Fruit fly (Drosophila melanogaster) whole organism, wandering third instar larva: Measurements from ENCODE around the gene CG12084.
A peak's percentile ranks its signal among the peaks of the same experiment; 100 is the strongest.

Source experiments
- Abd-B ChIP-seq: fragments of >200 bp; optimal IDR thresholded peaks from 2 replicates; lab custom pipeline; 2017; ENCODE audit warnings: missing biosample characterization, missing genetic modification characterization
- CG32264 ChIP-seq: fragments of 200-800 bp; sonication (Bioruptor generic); optimal IDR thresholded peaks from 2 replicates; lab custom pipeline; 2016; ENCODE audit warnings: missing biosample characterization, missing genetic modification characterization
- CG9705 ChIP-seq: fragments of 200-800 bp; sonication (Bioruptor generic); optimal IDR thresholded peaks from 2 replicates; lab custom pipeline; 2018; ENCODE audit warnings: missing biosample characterization, mild to moderate bottlenecking, missing genetic modification characterization
- CrebA ChIP-seq: fragments of 200-800 bp; sonication (Bioruptor generic); optimal IDR thresholded peaks from 2 replicates; lab custom pipeline; 2016; ENCODE audit warnings: missing biosample characterization, mild to moderate bottlenecking, missing genetic modification characterization, borderline replicate concordance
- Dfd ChIP-seq: fragments of >200 bp; optimal IDR thresholded peaks from 2 replicates; lab custom pipeline; 2017; ENCODE audit warnings: missing biosample characterization, missing genetic modification characterization
- Dif ChIP-seq: fragments of 200-275, 200-300 bp; sonication (Bioruptor generic); optimal IDR thresholded peaks from 2 replicates; lab custom pipeline; 2018; ENCODE audit warnings: missing biosample characterization, missing genetic modification characterization; ENCODE audit not compliant: partially characterized antibody
- GATAd ChIP-seq: sonication (Bioruptor generic); optimal IDR thresholded peaks from 2 replicates; lab custom pipeline; 2016; ENCODE audit warnings: missing biosample characterization, missing genetic modification characterization
- HLH106 ChIP-seq: fragments of 200-800 bp; optimal IDR thresholded peaks from 3 replicates; lab custom pipeline; 2019; ENCODE audit warnings: missing biosample characterization, mild to moderate bottlenecking, missing genetic modification characterization, moderate library complexity
- Hnf4 ChIP-seq: fragments of 200-800 bp; sonication (Bioruptor generic); optimal IDR thresholded peaks from 2 replicates; lab custom pipeline; 2016; ENCODE audit warnings: missing biosample characterization, mild to moderate bottlenecking, missing genetic modification characterization
- Hr78 ChIP-seq: fragments of >200 bp; optimal IDR thresholded peaks from 2 replicates; lab custom pipeline; 2017; ENCODE audit warnings: missing biosample characterization, missing genetic modification characterization
- Hr83 ChIP-seq: fragments of 200-300 bp; sonication (Bioruptor generic); optimal IDR thresholded peaks from 2 replicates; lab custom pipeline; 2016; ENCODE audit warnings: missing biosample characterization, mild to moderate bottlenecking, missing genetic modification characterization, moderate library complexity; ENCODE audit not compliant: poor library complexity, severe bottlenecking
- Jra ChIP-seq: sonication (Bioruptor generic); optimal IDR thresholded peaks from 2 replicates; lab custom pipeline; 2016; ENCODE audit warnings: missing biosample characterization, missing genetic modification characterization
- Mio ChIP-seq: sonication (Bioruptor generic); optimal IDR thresholded peaks from 2 replicates; lab custom pipeline; 2016; ENCODE audit warnings: missing biosample characterization, missing genetic modification characterization
- Myc ChIP-seq: fragments of >200 bp; optimal IDR thresholded peaks from 2 replicates; lab custom pipeline; 2017
- N ChIP-seq: fragments of >200 bp; optimal IDR thresholded peaks from 2 replicates; lab custom pipeline; 2018; ENCODE audit warnings: missing biosample characterization, missing external identifiers, missing genetic modification characterization
- OdsH ChIP-seq: fragments of 200-800 bp; sonication (Bioruptor generic); optimal IDR thresholded peaks from 2 replicates; lab custom pipeline; 2016; ENCODE audit warnings: missing biosample characterization, mild to moderate bottlenecking, missing genetic modification characterization
- Rel ChIP-seq, 2 experiments: fragments of 200-800 bp; sonication (Bioruptor generic) in 1 of 2; optimal IDR thresholded peaks; 2 replicates in 1 of 2; 3 replicates in 1 of 2; lab custom pipeline; 2016 to 2019; ENCODE audit warnings: mild to moderate bottlenecking in 2 of 2, missing biosample characterization in 2 of 2, missing genetic modification characterization in 2 of 2, moderate library complexity in 1 of 2
- Sp1 ChIP-seq: fragments of 200-800 bp; sonication (Bioruptor generic); optimal IDR thresholded peaks from 3 replicates; lab custom pipeline; 2019; ENCODE audit warnings: missing biosample characterization, mild to moderate bottlenecking, missing genetic modification characterization, moderate library complexity
- Vsx2 ChIP-seq: fragments of 200-300, 225-300 bp; sonication (Bioruptor generic); optimal IDR thresholded peaks from 2 replicates; lab custom pipeline; 2018; ENCODE audit warnings: missing biosample characterization, missing genetic modification characterization; ENCODE audit not compliant: partially characterized antibody
- br ChIP-seq: fragments of 200-800 bp; sonication (Bioruptor generic); optimal IDR thresholded peaks from 2 replicates; lab custom pipeline; 2016; ENCODE audit warnings: missing biosample characterization, missing genetic modification characterization
- brk ChIP-seq: fragments of 200-800 bp; sonication (Bioruptor generic); optimal IDR thresholded peaks from 2 replicates; lab custom pipeline; 2016; ENCODE audit warnings: missing biosample characterization, mild to moderate bottlenecking, missing genetic modification characterization
- dl ChIP-seq, 2 experiments: fragments of 175-275, 200-275 bp in 1 of 2; fragments of 200-275 bp in 1 of 2; sonication (Bioruptor generic); optimal IDR thresholded peaks; lab custom pipeline; 2018; ENCODE audit warnings: mild to moderate bottlenecking in 2 of 2, missing biosample characterization in 2 of 2, missing genetic modification characterization in 2 of 2, moderate library complexity in 2 of 2; ENCODE audit not compliant: partially characterized antibody in 2 of 2, insufficient read depth in 1 of 2
- dmrt93B ChIP-seq: fragments of 200-800 bp; sonication (Bioruptor generic); optimal IDR thresholded peaks from 2 replicates; lab custom pipeline; 2018; ENCODE audit warnings: missing biosample characterization, mild to moderate bottlenecking, missing genetic modification characterization
- ey ChIP-seq: fragments of 200-800 bp; sonication (Bioruptor generic); optimal IDR thresholded peaks from 2 replicates; lab custom pipeline; 2016; ENCODE audit warnings: missing biosample characterization, missing genetic modification characterization
- foxo ChIP-seq, 2 experiments: fragments of 200-800 bp; sonication (Bioruptor generic); optimal IDR thresholded peaks; 2 replicates in 1 of 2; 3 replicates in 1 of 2; lab custom pipeline; 2016 to 2017; ENCODE audit warnings: missing biosample characterization in 2 of 2, missing genetic modification characterization in 2 of 2
- fru ChIP-seq: fragments of 200-800 bp; sonication (Bioruptor generic); optimal IDR thresholded peaks from 3 replicates; lab custom pipeline; 2016; ENCODE audit warnings: missing biosample characterization, mild to moderate bottlenecking, missing genetic modification characterization
- h ChIP-seq: fragments of 200-800 bp; sonication (Bioruptor generic); optimal IDR thresholded peaks from 3 replicates; lab custom pipeline; 2016; ENCODE audit warnings: missing biosample characterization, mild to moderate bottlenecking, missing genetic modification characterization
- jim ChIP-seq: fragments of 175-275, 200-325 bp; sonication (Bioruptor generic); optimal IDR thresholded peaks from 2 replicates; lab custom pipeline; 2016; ENCODE audit warnings: missing biosample characterization, mild to moderate bottlenecking, missing genetic modification characterization
- lola ChIP-seq: fragments of >200 bp; optimal IDR thresholded peaks from 2 replicates; lab custom pipeline; 2017; ENCODE audit warnings: missing biosample characterization, missing genetic modification characterization
- pan ChIP-seq: fragments of >200 bp; optimal IDR thresholded peaks from 2 replicates; lab custom pipeline; 2017
- psq ChIP-seq: fragments of 200-800 bp; sonication (Bioruptor generic); optimal IDR thresholded peaks from 3 replicates; lab custom pipeline; 2017; ENCODE audit warnings: missing biosample characterization, mild to moderate bottlenecking, missing genetic modification characterization, moderate library complexity
- rgr ChIP-seq: fragments of 200-800 bp; sonication (Bioruptor generic); optimal IDR thresholded peaks from 3 replicates; lab custom pipeline; 2016; ENCODE audit warnings: missing biosample characterization, mild to moderate bottlenecking, missing genetic modification characterization
- sage ChIP-seq: fragments of 200-800 bp; sonication (Bioruptor generic); optimal IDR thresholded peaks from 2 replicates; lab custom pipeline; 2016; ENCODE audit warnings: missing biosample characterization, mild to moderate bottlenecking, missing genetic modification characterization
- tai ChIP-seq: sonication (Bioruptor generic); optimal IDR thresholded peaks from 2 replicates; lab custom pipeline; 2016; ENCODE audit warnings: missing biosample characterization, missing genetic modification characterization
- usp ChIP-seq: fragments of >200 bp; optimal IDR thresholded peaks from 2 replicates; lab custom pipeline; 2017; ENCODE audit warnings: missing biosample characterization, missing genetic modification characterization
- woc ChIP-seq: sonication (Bioruptor generic); optimal IDR thresholded peaks from 2 replicates; lab custom pipeline; 2016; ENCODE audit warnings: missing biosample characterization, mild to moderate bottlenecking, missing genetic modification characterization

The CG12084 gene

dm6 chr3L:1450940-1451339 is 45.5 kb downstream of the CG12084 start:
- no peak for TF ChIP-seq Vsx2 (GFP tag; lab: Kevin White, UChicago)
- TF ChIP-seq foxo (GFP tag; optimal IDR thresholded peaks at IDR 0.05; lab: Kevin White, UChicago), result peak in 1 of 2 experiments; percentile 11
- TF ChIP-seq pan (lab: Kevin White, UChicago), result no peak
- TF ChIP-seq rgr (GFP tag; lab: Kevin White, UChicago), result peak; percentile 25
- TF ChIP-seq CG32264 (GFP tag; lab: Kevin White, UChicago), result no peak
- peak; percentile 6 for TF ChIP-seq h (GFP tag; lab: Kevin White, UChicago)
- TF ChIP-seq Mio, result no peak
- TF ChIP-seq jim (GFP tag; lab: Kevin White, UChicago), result no peak
- peak; percentile 11 for TF ChIP-seq fru
- no peak for TF ChIP-seq psq (GFP tag; lab: Kevin White, UChicago)
- TF ChIP-seq Hr78 (GFP tag; lab: Kevin White, UChicago), result no peak
- no peak for TF ChIP-seq N (GFP tag; lab: Kevin White, UChicago)
- TF ChIP-seq Hr83 (GFP tag; lab: Kevin White, UChicago), result no peak
- no peak for TF ChIP-seq Dif (GFP tag; lab: Kevin White, UChicago)
- TF ChIP-seq dmrt93B, result no peak
- TF ChIP-seq Hnf4 (GFP tag; lab: Kevin White, UChicago), result no peak
- no peak for TF ChIP-seq CG9705 (GFP tag; lab: Kevin White, UChicago)
- no peak for TF ChIP-seq Jra (GFP tag; lab: Kevin White, UChicago)
- TF ChIP-seq br, result peak; percentile 3
- TF ChIP-seq ey (GFP tag; lab: Kevin White, UChicago), result peak; percentile 7
- no peak for TF ChIP-seq tai (GFP tag; lab: Kevin White, UChicago)
- TF ChIP-seq CrebA, result no peak
- TF ChIP-seq HLH106 (tag; lab: Kevin White, UChicago), result no peak
- no peak for TF ChIP-seq GATAd (GFP tag; lab: Kevin White, UChicago)
- TF ChIP-seq Rel (GFP tag; optimal IDR thresholded peaks at IDR 0.05; lab: Kevin White, UChicago), result no peak
- no peak for TF ChIP-seq Rel (tag; optimal IDR thresholded peaks at IDR 0.05; lab: Kevin White, UChicago)
- no peak for TF ChIP-seq dl (GFP tag; optimal IDR thresholded peaks at IDR 0.05; lab: Kevin White, UChicago; ENCODE audit: insufficient read depth in 1 of 2, partially characterized antibody in 2 of 2)
- peak; percentile 10 for TF ChIP-seq woc (GFP tag; lab: Kevin White, UChicago)

- TF ChIP-seq Vsx2 (GFP tag; lab: Kevin White, UChicago) (no peak), OdsH (no peak), pan (lab: Kevin White, UChicago) (no peak), lola (GFP tag; lab: Kevin White, UChicago) (no peak), sage (GFP tag; lab: Kevin White, UChicago) (no peak), CG32264 (GFP tag; lab: Kevin White, UChicago) (no peak), Jra (GFP tag; lab: Kevin White, UChicago) (no peak), tai (GFP tag; lab: Kevin White, UChicago) (no peak), woc (GFP tag; lab: Kevin White, UChicago) (no peak), Abd-B (no peak), psq (GFP tag; lab: Kevin White, UChicago) (no peak), brk (GFP tag; lab: Kevin White, UChicago) (no peak), br (no peak), h (GFP tag; lab: Kevin White, UChicago) (no peak), jim (GFP tag; lab: Kevin White, UChicago) (no peak), CrebA (no peak)
These were observed 48.5 kb downstream of the CG12084 start for dm6 chr3L:1447803-1448517.

dm6 chr3L:1442906-1443305 is 53.5 kb downstream of the CG12084 start:
- peak; percentile 97 for TF ChIP-seq HLH106 (tag; lab: Kevin White, UChicago)
- no peak for TF ChIP-seq jim (GFP tag; lab: Kevin White, UChicago)
- peak; percentile 68 for TF ChIP-seq Mio
- TF ChIP-seq Hr78 (GFP tag; lab: Kevin White, UChicago), result no peak
- TF ChIP-seq usp (GFP tag; lab: Kevin White, UChicago), result no peak
- TF ChIP-seq woc (GFP tag; lab: Kevin White, UChicago), result peak; percentile 98
- TF ChIP-seq rgr (GFP tag; lab: Kevin White, UChicago), result peak; percentile 98
- TF ChIP-seq Hr83 (GFP tag; lab: Kevin White, UChicago), result peak; percentile 76
- TF ChIP-seq Abd-B, result no peak
- peak; percentile 97 for TF ChIP-seq Hnf4 (GFP tag; lab: Kevin White, UChicago)
- TF ChIP-seq N (GFP tag; lab: Kevin White, UChicago), result no peak
- peak; percentile 98 for TF ChIP-seq h (GFP tag; lab: Kevin White, UChicago)
- no peak for TF ChIP-seq dl (GFP tag; optimal IDR thresholded peaks at IDR 0.05; lab: Kevin White, UChicago; ENCODE audit: insufficient read depth in 1 of 2, partially characterized antibody in 2 of 2)
- no peak for TF ChIP-seq Vsx2 (GFP tag; lab: Kevin White, UChicago)
- peak; percentile 86 for TF ChIP-seq CrebA
- TF ChIP-seq GATAd (GFP tag; lab: Kevin White, UChicago), result peak; percentile 75
- TF ChIP-seq CG9705 (GFP tag; lab: Kevin White, UChicago), result peak; percentile 73
- TF ChIP-seq OdsH, result peak; percentile 97
- TF ChIP-seq Jra (GFP tag; lab: Kevin White, UChicago), result peak; percentile 95
- TF ChIP-seq ey (GFP tag; lab: Kevin White, UChicago), result peak; percentile 97
- TF ChIP-seq br, result peak; percentile 97
- peak; percentile 98 for TF ChIP-seq psq (GFP tag; lab: Kevin White, UChicago)
- TF ChIP-seq brk (GFP tag; lab: Kevin White, UChicago), result peak; percentile 96
- peak; percentile 88 for TF ChIP-seq dmrt93B
- TF ChIP-seq CG32264 (GFP tag; lab: Kevin White, UChicago), result peak; percentile 94
- peak; percentile 97 for TF ChIP-seq fru
- peak; percentile 66 for TF ChIP-seq pan (lab: Kevin White, UChicago)
- peak; percentile 96 for TF ChIP-seq Rel (GFP tag; optimal IDR thresholded peaks at IDR 0.05; lab: Kevin White, UChicago)
- TF ChIP-seq Rel (tag; optimal IDR thresholded peaks at IDR 0.05; lab: Kevin White, UChicago), result peak; percentile 79
- TF ChIP-seq Dfd (GFP tag; lab: Kevin White, UChicago), result no peak
- no peak for TF ChIP-seq Myc (lab: Kevin White, UChicago)
- TF ChIP-seq tai (GFP tag; lab: Kevin White, UChicago), result peak; percentile 93
- TF ChIP-seq sage (GFP tag; lab: Kevin White, UChicago), result peak; percentile 94
- peak; percentile 97 for TF ChIP-seq Sp1
- no peak for TF ChIP-seq Dif (GFP tag; lab: Kevin White, UChicago)
- no peak for TF ChIP-seq lola (GFP tag; lab: Kevin White, UChicago)
